Worm (Caenorhabditis elegans): Measurements from ENCODE around the gene B0416.11.

ce11 chrX:9319080-9319479 lies 36.2 kb upstream of the B0416.11 start, which contains the start of gene npr-7:
- TF ChIP-seq med-1 (GFP tag; optimal IDR thresholded peaks at IDR 0.05; ENCODE audit: insufficient read depth) (no peak), cog-1 (tag; optimal IDR thresholded peaks at IDR 0.05) (no peak), T22C8.4 (GFP tag; IDR thresholded peaks at IDR 0.05) (no peak), flt-1 (GFP tag; IDR thresholded peaks at IDR 0.05) (no peak), ztf-23 (GFP tag; IDR thresholded peaks at IDR 0.05) (no peak), klf-2 (GFP tag; conservative IDR thresholded peaks at IDR 0.05) (no peak), ref-1 (GFP tag; conservative IDR thresholded peaks at IDR 0.05) (no peak)

Data from whole organism, midembryonic.